Fruit fly (Drosophila melanogaster) whole organism, pupa: Measurements from ENCODE around the gene Atg8b.

Experiments
- CG10348 ChIP-seq: fragments of 200-800 bp; sonication (Bioruptor generic); IDR thresholded peaks from 2 replicates; pipeline ENCODE4 v1.3.6; 2022; ENCODE audit warnings: missing biosample characterization, missing genetic modification characterization
- CG12605 ChIP-seq: fragments of 200-800 bp; sonication (Bioruptor generic); IDR thresholded peaks from 2 replicates; pipeline ENCODE4 v1.3.6; 2022; ENCODE audit warnings: missing biosample characterization, missing genetic modification characterization
- CG13204 ChIP-seq: fragments of 200-800 bp; sonication (Bioruptor generic); optimal IDR thresholded peaks from 2 replicates; lab custom pipeline; 2018; ENCODE audit warnings: missing biosample characterization, mild to moderate bottlenecking, missing genetic modification characterization, moderate library complexity
- CG14655 ChIP-seq: fragments of 200-800 bp; sonication (Bioruptor generic); optimal IDR thresholded peaks from 3 replicates; lab custom pipeline; 2017; ENCODE audit warnings: mild to moderate bottlenecking, missing biosample characterization, missing genetic modification reagents, missing genetic modification characterization
- CG15710 ChIP-seq: fragments of 200-800 bp; sonication (Bioruptor generic); optimal IDR thresholded peaks from 2 replicates; lab custom pipeline; 2018; ENCODE audit warnings: missing biosample characterization, mild to moderate bottlenecking, missing genetic modification characterization, moderate library complexity
- CG17806 ChIP-seq: fragments of 200-800 bp; sonication (Bioruptor generic); optimal IDR thresholded peaks from 2 replicates; lab custom pipeline; 2018; ENCODE audit warnings: missing biosample characterization, mild to moderate bottlenecking, missing genetic modification characterization, moderate library complexity
- CG32121 ChIP-seq: fragments of 200-800 bp; sonication (Bioruptor generic); IDR thresholded peaks from 2 replicates; pipeline ENCODE4 v1.3.6; 2022; ENCODE audit warnings: missing biosample characterization, missing genetic modification characterization
- CG34367 ChIP-seq: fragments of 200-800 bp; sonication (Bioruptor generic); optimal IDR thresholded peaks from 2 replicates; lab custom pipeline; 2018; ENCODE audit warnings: missing biosample characterization, mild to moderate bottlenecking, missing genetic modification characterization
- CG4496 ChIP-seq: fragments of 200-800 bp; sonication (Bioruptor generic); IDR thresholded peaks from 3 replicates; pipeline ENCODE4 v1.3.6; 2022; ENCODE audit warnings: missing biosample characterization, missing genetic modification characterization
- CG8159 ChIP-seq: fragments of 200-800 bp; sonication (Bioruptor generic); optimal IDR thresholded peaks from 3 replicates; lab custom pipeline; 2018; ENCODE audit warnings: missing biosample characterization, mild to moderate bottlenecking, missing genetic modification characterization, moderate library complexity
- CG8301 ChIP-seq: fragments of 200-800 bp; sonication (Bioruptor generic); optimal IDR thresholded peaks from 2 replicates; lab custom pipeline; 2018; ENCODE audit warnings: missing biosample characterization, mild to moderate bottlenecking, missing genetic modification characterization
- CG9948 ChIP-seq: fragments of 200-800 bp; sonication (Bioruptor generic); optimal IDR thresholded peaks from 2 replicates; lab custom pipeline; 2018; ENCODE audit warnings: missing biosample characterization, mild to moderate bottlenecking, missing genetic modification characterization, moderate library complexity
- D1 ChIP-seq: fragments of 200-800 bp; sonication (Bioruptor generic); optimal IDR thresholded peaks from 2 replicates; lab custom pipeline; 2018; ENCODE audit warnings: missing biosample characterization, mild to moderate bottlenecking, missing genetic modification characterization, moderate library complexity
- EcR ChIP-seq: fragments of 200-800 bp; sonication (Bioruptor generic); optimal IDR thresholded peaks from 3 replicates; lab custom pipeline; 2019; ENCODE audit warnings: missing biosample characterization, missing genetic modification characterization, mild to moderate bottlenecking, moderate library complexity, missing genetic modification reagents
- Ets98B ChIP-seq: fragments of 200-800 bp; sonication (Bioruptor generic); IDR thresholded peaks from 2 replicates; pipeline ENCODE4 v1.3.6; 2022; ENCODE audit warnings: missing biosample characterization, missing genetic modification characterization
- Pif1A ChIP-seq: fragments of 200-800 bp; sonication (Bioruptor generic); optimal IDR thresholded peaks from 3 replicates; lab custom pipeline; 2016; ENCODE audit warnings: missing biosample characterization, missing genetic modification characterization
- Pif1B ChIP-seq: fragments of 200-800 bp; sonication (Bioruptor generic); optimal IDR thresholded peaks from 3 replicates; lab custom pipeline; 2016; ENCODE audit warnings: missing biosample characterization, missing genetic modification characterization
- Snoo ChIP-seq: fragments of 200-800 bp; sonication (Bioruptor generic); optimal IDR thresholded peaks from 3 replicates; lab custom pipeline; 2017; ENCODE audit warnings: missing biosample characterization, mild to moderate bottlenecking, missing genetic modification characterization, inconsistent platforms
- fd96Ca ChIP-seq: fragments of 200-800 bp; sonication (Bioruptor generic); IDR thresholded peaks from 3 replicates; pipeline ENCODE4 v1.3.6; 2022; ENCODE audit warnings: missing biosample characterization, missing genetic modification characterization
- gl ChIP-seq: fragments of 200-800 bp; sonication (Bioruptor generic); optimal IDR thresholded peaks from 2 replicates; lab custom pipeline; 2018; ENCODE audit warnings: missing biosample characterization, mild to moderate bottlenecking, missing genetic modification characterization
- rn ChIP-seq: fragments of 200-800 bp; sonication (Bioruptor generic); IDR thresholded peaks from 2 replicates; pipeline ENCODE4 v1.3.6; 2022; ENCODE audit warnings: missing biosample characterization, missing genetic modification characterization

Gene Atg8b

dm6 chr3R:17682244-17682773 is 42.6 kb downstream of the Atg8b start, which contains the start of the genes alt and CG7655:
Gene alt (minus strand): TSS chr3R:17682515.
Gene CG7655 (plus strand): TSS chr3R:17682669.
- TF ChIP-seq Pif1A (GFP tag; lab: Kevin White, UChicago) (no peak), EcR (GFP tag; lab: Kevin White, UChicago) (peak; percentile 78), gl (peak; percentile 8)

- TF ChIP-seq EcR (GFP tag; lab: Kevin White, UChicago): peak; percentile 85
- no peak for TF ChIP-seq CG15710 (tag; lab: Kevin White, UChicago)
Observed at dm6 chr3R:17681611-17682243, 43.1 kb downstream of the Atg8b start.

dm6 chr3R:17680639-17681302 is 44.1 kb downstream of the Atg8b start:
- TF ChIP-seq CG9948 (tag; lab: Kevin White, UChicago) (peak; percentile 21), CG14655 (GFP tag; lab: Kevin White, UChicago) (no peak), CG34367 (tag; lab: Kevin White, UChicago) (peak; percentile 0), CG13204 (GFP tag; lab: Kevin White, UChicago) (no peak), CG8301 (peak; percentile 45), EcR (GFP tag; lab: Kevin White, UChicago) (peak; percentile 33), Pif1A (GFP tag; lab: Kevin White, UChicago) (no peak), D1 (tag; lab: Kevin White, UChicago) (no peak), Snoo (tag; lab: Kevin White, UChicago) (peak; percentile 58), CG15710 (tag; lab: Kevin White, UChicago) (peak; percentile 23), CG8159 (tag; lab: Kevin White, UChicago) (no peak), CG32121 (peak; percentile 44; the same call in 1 of the 2 replicates), Ets98B (GFP tag; lab: Robert Waterston, UW) (peak; percentile 5), rn (GFP tag; lab: Robert Waterston, UW) (no peak), CG10348 (no peak), CG17806 (tag; lab: Kevin White, UChicago) (no peak), Pif1B (GFP tag; lab: Kevin White, UChicago) (no peak), CG4496 (GFP tag; lab: Robert Waterston, UW) (no peak), fd96Ca (GFP tag; lab: Robert Waterston, UW) (no peak), gl (no peak), CG12605 (no peak)

- TF ChIP-seq EcR (GFP tag; lab: Kevin White, UChicago) (peak; percentile 92), gl (no peak), CG13204 (GFP tag; lab: Kevin White, UChicago) (peak; percentile 16)
Observed at dm6 chr3R:17680268-17680638, 44.6 kb downstream of the Atg8b start.

dm6 chr3R:17679368-17679997 is 45.4 kb downstream of the Atg8b start:
- TF ChIP-seq gl (peak; percentile 26), Pif1A (GFP tag; lab: Kevin White, UChicago) (no peak), CG13204 (GFP tag; lab: Kevin White, UChicago) (no peak), CG8301 (peak; percentile 94), CG15710 (tag; lab: Kevin White, UChicago) (peak; percentile 87), CG34367 (tag; lab: Kevin White, UChicago) (peak; percentile 79), Snoo (tag; lab: Kevin White, UChicago) (peak; percentile 89), D1 (tag; lab: Kevin White, UChicago) (peak; percentile 85), EcR (GFP tag; lab: Kevin White, UChicago) (peak; percentile 11), rn (GFP tag; lab: Robert Waterston, UW) (peak; percentile 45; the same call in 1 of the 2 replicates), CG9948 (tag; lab: Kevin White, UChicago) (peak; percentile 89), CG12605 (peak; percentile 52), Pif1B (GFP tag; lab: Kevin White, UChicago) (peak; percentile 86), CG4496 (GFP tag; lab: Robert Waterston, UW) (peak; percentile 82), Ets98B (GFP tag; lab: Robert Waterston, UW) (peak; percentile 58), CG17806 (tag; lab: Kevin White, UChicago) (peak; percentile 84), CG32121 (peak; percentile 82), CG14655 (GFP tag; lab: Kevin White, UChicago) (peak; percentile 96), CG10348 (no peak), CG8159 (tag; lab: Kevin White, UChicago) (peak; percentile 87), fd96Ca (GFP tag; lab: Robert Waterston, UW) (no peak)
- TF ChIP-seq, all 21 proteins: peak for 17
